Worm (Caenorhabditis elegans) whole organism, late embryonic: ENCODE measurements around the gene W07B8.4.

ENCODE experiments used
- ama-1 ChIP-seq: fragments of 150-350 bp; optimal IDR thresholded peaks from 2 replicates; lab custom pipeline; 2014
- che-1 ChIP-seq: sonication (generic microtip); optimal IDR thresholded peaks from 2 replicates; lab custom pipeline; 2016; ENCODE audit warnings: mild to moderate bottlenecking, missing genetic modification characterization, missing compliant biosample characterization
- npax-4 ChIP-seq: sonication (generic microtip); optimal IDR thresholded peaks from 2 replicates; lab custom pipeline; 2016; ENCODE audit warnings: missing genetic modification characterization, missing compliant biosample characterization

DNA sequence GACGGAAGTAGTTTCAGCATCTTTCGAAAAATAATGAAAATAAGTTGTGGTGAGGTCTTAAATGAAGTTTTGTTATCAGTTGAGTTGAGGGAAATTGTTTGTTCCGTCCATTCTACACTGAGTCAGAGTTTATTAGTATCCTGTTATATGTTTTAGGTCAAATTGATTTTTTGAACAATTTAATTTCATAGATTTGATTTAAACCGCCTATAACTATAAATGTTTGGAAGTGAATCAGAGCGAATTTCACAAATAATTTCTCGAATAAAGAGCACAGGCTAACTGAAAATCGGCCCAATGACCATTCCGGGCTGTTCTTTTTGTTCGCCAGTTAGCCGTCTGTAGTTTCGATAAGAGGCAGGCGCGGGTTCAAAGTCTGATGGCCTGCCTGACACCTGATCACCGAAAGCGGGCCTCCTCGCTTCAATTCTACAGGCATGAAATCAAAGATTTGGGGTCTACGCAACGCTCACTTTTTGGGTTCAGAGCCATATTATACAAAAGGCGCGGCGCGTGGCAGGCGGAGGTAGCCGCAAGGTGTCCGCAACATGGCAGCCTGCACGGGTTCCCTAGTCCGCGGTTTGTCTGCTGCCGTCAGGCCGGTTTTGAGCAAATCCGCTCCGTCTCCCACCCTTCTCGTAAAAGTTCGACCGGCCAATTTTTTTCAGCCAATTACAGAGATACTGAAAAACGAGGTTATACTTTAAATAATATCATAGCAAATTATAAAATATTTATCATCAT, at the start of gene W07B8.4:
- TF ChIP-seq ama-1, result no peak
- no peak for TF ChIP-seq che-1
- TF ChIP-seq npax-4, result no peak
